Fruit fly (Drosophila melanogaster) whole organism, embryonic: ENCODE results near the gene CG11723.
A peak's percentile ranks its signal among the peaks of the same experiment; 100 is the strongest.

Experiments
- Abd-B ChIP-seq: fragments of 200-800 bp; sonication (Bioruptor generic); optimal IDR thresholded peaks from 2 replicates; lab custom pipeline; 2018; ENCODE audit warnings: missing biosample characterization, mild to moderate bottlenecking, missing genetic modification characterization, moderate library complexity
- Aef1 ChIP-seq: fragments of 200-800 bp; sonication (Bioruptor generic); IDR thresholded peaks from 3 replicates; pipeline ENCODE4 v1.3.6; 2022; ENCODE audit warnings: missing biosample characterization, missing genetic modification characterization
- Asciz ChIP-seq: fragments of 200-800 bp; sonication (Bioruptor generic); optimal IDR thresholded peaks from 2 replicates; lab custom pipeline; 2017; ENCODE audit warnings: missing biosample characterization, mild to moderate bottlenecking, missing genetic modification characterization, missing genetic modification reagents
- Atf6 ChIP-seq: fragments of 200-800 bp; sonication (Bioruptor generic); IDR thresholded peaks from 2 replicates; pipeline ENCODE4 v1.3.6; 2022; ENCODE audit warnings: missing biosample characterization, missing genetic modification characterization
- Awh ChIP-seq: fragments of 200-800 bp; sonication (Bioruptor generic); IDR thresholded peaks from 2 replicates; pipeline ENCODE4, ENCODE4 v1.3.6; 2022; ENCODE audit warnings: missing biosample characterization, missing genetic modification characterization
- CG10959 ChIP-seq: fragments of 200-800 bp; sonication (Bioruptor generic); IDR thresholded peaks from 2 replicates; pipeline ENCODE4 v1.3.6; 2022; ENCODE audit warnings: missing biosample characterization, missing genetic modification characterization
- CG11398 ChIP-seq: fragments of 200-800 bp; sonication (Bioruptor generic); optimal IDR thresholded peaks from 2 replicates; lab custom pipeline; 2016; ENCODE audit warnings: missing biosample characterization, missing genetic modification characterization
- CG11695 ChIP-seq: fragments of 200-800 bp; sonication (Bioruptor generic); IDR thresholded peaks from 3 replicates; pipeline ENCODE4 v1.3.6; 2022; ENCODE audit warnings: missing biosample characterization, missing genetic modification characterization
- CG12942 ChIP-seq: fragments of 200-800 bp; sonication (Bioruptor generic); optimal IDR thresholded peaks from 3 replicates; lab custom pipeline; 2016; ENCODE audit warnings: missing biosample characterization, missing genetic modification characterization
- CG14441 ChIP-seq: fragments of 200-800 bp; sonication (Bioruptor generic); IDR thresholded peaks from 2 replicates; pipeline ENCODE4 v1.3.6; 2022; ENCODE audit warnings: missing biosample characterization, missing genetic modification characterization
- CG15479 ChIP-seq: fragments of 200-800 bp; sonication (Bioruptor generic); optimal IDR thresholded peaks from 3 replicates; lab custom pipeline; 2019; ENCODE audit warnings: missing biosample characterization, mild to moderate bottlenecking, missing genetic modification characterization, moderate library complexity
- CG16815 ChIP-seq: fragments of 200-800 bp; sonication (Bioruptor generic); optimal IDR thresholded peaks from 3 replicates; lab custom pipeline; 2017; ENCODE audit warnings: missing biosample characterization, mild to moderate bottlenecking, missing genetic modification characterization
- CG17186 ChIP-seq: fragments of 200-800 bp; sonication (Bioruptor generic); optimal IDR thresholded peaks from 3 replicates; lab custom pipeline; 2017; ENCODE audit warnings: missing biosample characterization, missing genetic modification reagents, missing genetic modification characterization
- CG17328 ChIP-seq: fragments of 200-800 bp; sonication (Bioruptor generic); IDR thresholded peaks from 2 replicates; pipeline ENCODE4 v1.3.6; 2022; ENCODE audit warnings: missing biosample characterization, missing genetic modification characterization
- CG18011 ChIP-seq: fragments of 200-800 bp; sonication (Bioruptor generic); optimal IDR thresholded peaks from 2 replicates; lab custom pipeline; 2017; ENCODE audit warnings: missing biosample characterization, missing genetic modification characterization, mild to moderate bottlenecking, moderate library complexity, missing genotype
- CG2120 ChIP-seq: fragments of 200-800 bp; sonication (Bioruptor generic); optimal IDR thresholded peaks from 3 replicates; lab custom pipeline; 2016; ENCODE audit warnings: missing biosample characterization, missing genetic modification characterization
- CG2129 ChIP-seq: fragments of 200-800 bp; sonication (Bioruptor generic); IDR thresholded peaks from 2 replicates; pipeline ENCODE4 v1.3.6; 2022; ENCODE audit warnings: missing biosample characterization, missing genetic modification characterization; ENCODE audit not compliant: partially characterized antibody
- CG32767 ChIP-seq: fragments of 200-800 bp; sonication (Bioruptor generic); IDR thresholded peaks from 2 replicates; pipeline ENCODE4 v1.3.6; 2022; ENCODE audit warnings: missing biosample characterization, missing genetic modification characterization
- CG33557 ChIP-seq: fragments of 200-800 bp; sonication (Bioruptor generic); optimal IDR thresholded peaks from 2 replicates; lab custom pipeline; 2019; ENCODE audit warnings: missing biosample characterization, mild to moderate bottlenecking, missing genetic modification characterization, moderate library complexity
- CG42726 ChIP-seq: fragments of 200-800 bp; sonication (Bioruptor generic); IDR thresholded peaks from 2 replicates; pipeline ENCODE4 v1.3.6; 2022; ENCODE audit warnings: missing biosample characterization, missing genetic modification characterization; ENCODE audit not compliant: partially characterized antibody
- CG6683 ChIP-seq: fragments of 200-800 bp; sonication (Bioruptor generic); optimal IDR thresholded peaks from 2 replicates; lab custom pipeline; 2017; ENCODE audit warnings: missing biosample characterization, mild to moderate bottlenecking, missing genetic modification characterization, missing genetic modification reagents
- CG6791 ChIP-seq: fragments of 200-800 bp; sonication (Bioruptor generic); IDR thresholded peaks from 3 replicates; pipeline ENCODE4 v1.3.6; 2022; ENCODE audit warnings: missing biosample characterization, missing genetic modification characterization; ENCODE audit not compliant: partially characterized antibody
- Dref ChIP-seq: fragments of 200-800 bp; sonication (Bioruptor generic); IDR thresholded peaks from 2 replicates; pipeline ENCODE4 v1.3.6; 2022; ENCODE audit warnings: missing biosample characterization, missing genetic modification characterization
- Gug ChIP-seq: fragments of 200-800 bp; sonication (Bioruptor generic); IDR thresholded peaks from 4 replicates; pipeline ENCODE4 v1.3.6; 2022; ENCODE audit warnings: missing biosample characterization, missing genetic modification characterization
- HLH54F ChIP-seq: fragments of 200-800 bp; sonication (Bioruptor generic); optimal IDR thresholded peaks from 3 replicates; lab custom pipeline; 2016; ENCODE audit warnings: missing biosample characterization, missing genetic modification characterization
- Med ChIP-seq: fragments of 200-800 bp; sonication (Bioruptor generic); peaks from one replicate; lab custom pipeline; 2016; ENCODE audit warnings: missing biosample characterization, missing genetic modification characterization, mild to moderate bottlenecking, inconsistent platforms, moderate library complexity
- Myb ChIP-seq: fragments of 200-800 bp; sonication (Bioruptor generic); optimal IDR thresholded peaks from 2 replicates; lab custom pipeline; 2016; ENCODE audit warnings: missing biosample characterization, missing genetic modification characterization
- NK7.1 ChIP-seq: fragments of 200-800 bp; sonication (Bioruptor generic); optimal IDR thresholded peaks from 3 replicates; lab custom pipeline; 2016; ENCODE audit warnings: missing biosample characterization, missing genetic modification characterization
- Nf-YA ChIP-seq: fragments of 200-800 bp; sonication (Bioruptor generic); IDR thresholded peaks from 2 replicates; pipeline ENCODE4 v1.3.6; 2022; ENCODE audit warnings: missing biosample characterization, missing genetic modification characterization
- Oli ChIP-seq: fragments of 200-800 bp; sonication (Bioruptor generic); optimal IDR thresholded peaks from 2 replicates; lab custom pipeline; 2018; ENCODE audit warnings: missing biosample characterization, mild to moderate bottlenecking, missing genetic modification characterization, moderate library complexity
- Ravus ChIP-seq: fragments of 200-800 bp; sonication (Bioruptor generic); IDR thresholded peaks from 2 replicates; pipeline ENCODE4 v1.3.6; 2022; ENCODE audit warnings: missing biosample characterization, missing genetic modification characterization
- Rfx ChIP-seq: fragments of 200-800 bp; sonication (Bioruptor generic); IDR thresholded peaks from 2 replicates; pipeline ENCODE4 v1.3.6; 2022; ENCODE audit warnings: missing biosample characterization, missing genetic modification characterization
- Sin3A ChIP-seq: fragments of >200 bp; optimal IDR thresholded peaks from 2 replicates; lab custom pipeline; 2018
- YL-1 ChIP-seq: fragments of 200-800 bp; sonication (Bioruptor generic); optimal IDR thresholded peaks from 3 replicates; lab custom pipeline; 2017; ENCODE audit warnings: missing biosample characterization, mild to moderate bottlenecking, missing genetic modification characterization
- amos ChIP-seq: fragments of 200-800 bp; sonication (Bioruptor generic); IDR thresholded peaks from 2 replicates; pipeline ENCODE4 v1.3.6; 2022; ENCODE audit warnings: missing biosample characterization, missing genetic modification characterization; ENCODE audit not compliant: partially characterized antibody
- aop ChIP-seq: fragments of 200-800 bp; sonication (Bioruptor generic); IDR thresholded peaks from 2 replicates; pipeline ENCODE4 v1.3.6; 2022; ENCODE audit warnings: missing biosample characterization, missing genetic modification characterization
- bab2 ChIP-seq: fragments of 200-800 bp; sonication (Bioruptor generic); optimal IDR thresholded peaks from 2 replicates; lab custom pipeline; 2016; ENCODE audit warnings: missing biosample characterization, missing genetic modification characterization
- bsh ChIP-seq, 2 experiments: fragments of 200-800 bp; sonication (Bioruptor generic); optimal IDR thresholded peaks; 2 replicates each; lab custom pipeline; 2017 to 2018; ENCODE audit warnings: mild to moderate bottlenecking in 2 of 2, missing biosample characterization in 2 of 2, missing genetic modification characterization in 2 of 2, moderate library complexity in 1 of 2
- chm ChIP-seq: fragments of 200-800 bp; sonication (Bioruptor generic); IDR thresholded peaks from 2 replicates; pipeline ENCODE4 v1.3.6; 2022; ENCODE audit warnings: missing biosample characterization, missing genetic modification characterization
- crol ChIP-seq: fragments of 200-800 bp; sonication (Bioruptor generic); IDR thresholded peaks from 2 replicates; pipeline ENCODE4 v1.3.6; 2022; ENCODE audit warnings: missing biosample characterization, missing genetic modification characterization
- da ChIP-seq: fragments of 200-800 bp; sonication (Bioruptor generic); optimal IDR thresholded peaks from 2 replicates; lab custom pipeline; 2016; ENCODE audit warnings: missing biosample characterization, missing genetic modification characterization
- dmrt99B ChIP-seq: fragments of 200-800 bp; sonication (Bioruptor generic); optimal IDR thresholded peaks from 2 replicates; lab custom pipeline; 2018; ENCODE audit warnings: missing biosample characterization, mild to moderate bottlenecking, missing genetic modification characterization, moderate library complexity
- ems ChIP-seq: fragments of 200-800 bp; sonication (Bioruptor generic); optimal IDR thresholded peaks from 3 replicates; lab custom pipeline; 2016; ENCODE audit warnings: missing biosample characterization, missing genetic modification characterization
- gem ChIP-seq: fragments of 200-800 bp; sonication (Bioruptor generic); optimal IDR thresholded peaks from 2 replicates; lab custom pipeline; 2019; ENCODE audit warnings: missing biosample characterization, mild to moderate bottlenecking, missing genetic modification characterization, moderate library complexity
- gfzf ChIP-seq: fragments of 200-800 bp; sonication (Bioruptor generic); optimal IDR thresholded peaks from 2 replicates; lab custom pipeline; 2016; ENCODE audit warnings: missing biosample characterization, mild to moderate bottlenecking, missing genetic modification characterization, moderate library complexity
- hb ChIP-seq: fragments of 200-800 bp; sonication (Bioruptor generic); IDR thresholded peaks from 3 replicates; pipeline ENCODE4 v1.3.6; 2022; ENCODE audit warnings: missing biosample characterization, missing genetic modification characterization; ENCODE audit not compliant: partially characterized antibody
- insv ChIP-seq, 2 experiments: fragments of 200-800 bp; sonication (Bioruptor generic); optimal IDR thresholded peaks; 3 replicates each; lab custom pipeline; 2016 to 2018; ENCODE audit warnings: missing biosample characterization in 2 of 2, missing genetic modification characterization in 2 of 2
- phol ChIP-seq: fragments of 200-800 bp; sonication (Bioruptor generic); optimal IDR thresholded peaks from 3 replicates; lab custom pipeline; 2018; ENCODE audit warnings: missing biosample characterization, mild to moderate bottlenecking, missing genetic modification characterization, moderate library complexity
- repo ChIP-seq: fragments of 200-800 bp; sonication (Bioruptor generic); optimal IDR thresholded peaks from 2 replicates; lab custom pipeline; 2016; ENCODE audit warnings: missing biosample characterization, missing genetic modification characterization
- salm ChIP-seq: fragments of 200-800 bp; sonication (Bioruptor generic); optimal IDR thresholded peaks from 2 replicates; lab custom pipeline; 2018; ENCODE audit warnings: missing biosample characterization, mild to moderate bottlenecking, missing genetic modification characterization
- stwl ChIP-seq: fragments of 200-800 bp; sonication (Bioruptor generic); optimal IDR thresholded peaks from 3 replicates; lab custom pipeline; 2018; ENCODE audit warnings: missing biosample characterization, mild to moderate bottlenecking, missing genetic modification characterization, moderate library complexity

The CG11723 gene

DNA sequence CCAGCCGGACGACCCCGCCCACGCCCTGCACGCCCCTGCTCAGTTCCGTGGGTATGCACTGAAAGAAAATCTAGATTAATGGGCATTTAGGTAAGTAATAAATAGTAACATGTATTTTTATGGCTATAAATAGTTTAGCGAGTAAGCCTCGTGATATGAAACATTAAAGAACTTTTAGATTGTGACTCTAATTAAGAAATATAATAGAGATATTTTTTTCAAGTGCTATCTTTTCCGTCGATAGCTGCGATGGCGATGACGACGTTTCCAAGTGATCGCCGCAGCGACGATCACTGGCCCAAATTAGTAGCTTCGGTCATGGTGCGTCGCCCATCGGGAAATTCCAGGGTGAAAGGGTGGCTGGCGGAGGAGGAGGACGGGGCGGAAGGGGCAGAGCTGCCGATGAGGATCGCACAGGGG is 33.1 kb upstream of the CG11723 start (continued):
- peak; percentile 61 for TF ChIP-seq NK7.1
- peak; percentile 92 for TF ChIP-seq Asciz (GFP tag; lab: Kevin White, UChicago)
- peak; percentile 64 for TF ChIP-seq CG18011 (GFP tag; lab: Kevin White, UChicago)
- peak; percentile 52 for TF ChIP-seq HLH54F (GFP tag; lab: Kevin White, UChicago)
- TF ChIP-seq amos (GFP tag; lab: Robert Waterston, UW) = no peak
- TF ChIP-seq CG14441 (GFP tag; lab: Robert Waterston, UW) = peak; percentile 85
- TF ChIP-seq bsh (GFP tag; optimal IDR thresholded peaks at IDR 0.05; lab: Kevin White, UChicago) = peak; percentile 45 to 96
- TF ChIP-seq Sin3A (lab: Kevin White, UChicago) = no peak
- TF ChIP-seq salm (tag; lab: Kevin White, UChicago) = peak; percentile 91
- peak; percentile 60 for TF ChIP-seq CG6683
- TF ChIP-seq repo (GFP tag; lab: Kevin White, UChicago) = peak; percentile 75
- TF ChIP-seq CG2129 (GFP tag; lab: Robert Waterston, UW) = no peak
- no peak for TF ChIP-seq Dref (GFP tag; lab: Robert Waterston, UW)
- peak; percentile 70 for TF ChIP-seq Gug
- TF ChIP-seq CG16815 (GFP tag; lab: Kevin White, UChicago) = peak; percentile 78
- no peak for TF ChIP-seq CG15479
- peak; percentile 97 for TF ChIP-seq Med (GFP tag; lab: Kevin White, UChicago)
- peak; percentile 85 for TF ChIP-seq CG32767 (GFP tag; lab: Robert Waterston, UW)
- peak; percentile 72 for TF ChIP-seq CG11398
- no peak for TF ChIP-seq CG6791 (GFP tag; lab: Robert Waterston, UW)
- TF ChIP-seq dmrt99B (tag; lab: Kevin White, UChicago) = peak; percentile 96
- TF ChIP-seq Abd-B = peak; percentile 85
- TF ChIP-seq bab2 (GFP tag; lab: Kevin White, UChicago) = peak; percentile 74
- no peak for TF ChIP-seq gfzf (GFP tag; lab: Kevin White, UChicago)
- peak; percentile 93 for TF ChIP-seq CG17328 (GFP tag; lab: Robert Waterston, UW)
- TF ChIP-seq Rfx (GFP tag; lab: Robert Waterston, UW) = peak; percentile 88
- TF ChIP-seq CG33557 = peak; percentile 76
- peak; percentile 81 for TF ChIP-seq Nf-YA (GFP tag; lab: Robert Waterston, UW)
- peak; percentile 93 for TF ChIP-seq Oli
- TF ChIP-seq aop (GFP tag; lab: Robert Waterston, UW) = peak; percentile 93
- peak; percentile 88 for TF ChIP-seq Awh
- peak; percentile 74 for TF ChIP-seq CG17186
- peak; percentile 27 for TF ChIP-seq YL-1
- TF ChIP-seq chm = peak; percentile 92
- TF ChIP-seq Ravus (GFP tag; lab: Robert Waterston, UW) = peak; percentile 58
- TF ChIP-seq phol = peak; percentile 94
- peak; percentile 84 for TF ChIP-seq ems (GFP tag; lab: Kevin White, UChicago)
- TF ChIP-seq CG10959 = peak; percentile 86
- peak; percentile 80 for TF ChIP-seq Aef1 (GFP tag; lab: Robert Waterston, UW)
- peak; percentile 51 for TF ChIP-seq da (GFP tag; lab: Kevin White, UChicago)
- peak; percentile 89 for TF ChIP-seq CG11695 (GFP tag; lab: Robert Waterston, UW)
- peak; percentile 82 for TF ChIP-seq CG12942 (GFP tag; lab: Kevin White, UChicago)
- peak; percentile 96 for TF ChIP-seq gem (tag; lab: Kevin White, UChicago)
- no peak for TF ChIP-seq insv (GFP tag; optimal IDR thresholded peaks at IDR 0.05; lab: Kevin White, UChicago)
- TF ChIP-seq CG2120 = peak; percentile 73
- TF ChIP-seq crol (GFP tag; lab: Robert Waterston, UW) = peak; percentile 68
- no peak for TF ChIP-seq CG42726
- TF ChIP-seq Atf6 = peak; percentile 87
- no peak for TF ChIP-seq hb (GFP tag; lab: Robert Waterston, UW)
- no peak for TF ChIP-seq stwl
- peak; percentile 15 for TF ChIP-seq Myb (GFP tag; lab: Kevin White, UChicago)
